Fruit fly (Drosophila melanogaster) Kc167 (cell line): ENCODE data around the gene COX6CL.

Source experiments
- Myc ChIP-seq: fragments of >200 bp; optimal IDR thresholded peaks from 2 replicates; lab custom pipeline; 2017; ENCODE audit warnings: missing external identifiers
- Sin3A ChIP-seq: fragments of >200 bp; optimal IDR thresholded peaks from 2 replicates; lab custom pipeline; 2018; ENCODE audit warnings: missing external identifiers
- h ChIP-seq: fragments of >200 bp; optimal IDR thresholded peaks from 3 replicates; lab custom pipeline; 2018; ENCODE audit warnings: missing external identifiers
- insv ChIP-seq: fragments of >200 bp; optimal IDR thresholded peaks from 3 replicates; lab custom pipeline; 2018; ENCODE audit warnings: missing external identifiers
- psq ChIP-seq: fragments of >200 bp; optimal IDR thresholded peaks from 2 replicates; lab custom pipeline; 2017; ENCODE audit warnings: missing external identifiers
- ttk ChIP-seq: sonication (Bioruptor generic); optimal IDR thresholded peaks from 2 replicates; lab custom pipeline; 2017; ENCODE audit warnings: missing external identifiers

The COX6CL gene

dm6 chr2L:5771179-5771578, 47.1 kb downstream of the COX6CL start:
- TF ChIP-seq ttk (lab: Kevin White, UChicago) (no peak), insv (no peak), psq (lab: Kevin White, UChicago) (no peak), Myc (no peak), h (lab: Kevin White, UChicago) (no peak), Sin3A (lab: Kevin White, UChicago) (no peak)
